Worm (Caenorhabditis elegans): Measurements from ENCODE around the gene clec-247.

clec-247 gene

ce11 chrV:18282597-18282996 lies at the start of gene clec-247:
clec-247 (plus strand) TSS chrV:18282897.
- TF ChIP-seq ref-1 (GFP tag; conservative IDR thresholded peaks at IDR 0.05) = no peak
- TF ChIP-seq klf-2 (GFP tag; conservative IDR thresholded peaks at IDR 0.05) = no peak
- no peak for TF ChIP-seq med-1 (GFP tag; optimal IDR thresholded peaks at IDR 0.05; ENCODE audit: insufficient read depth)
- TF ChIP-seq T22C8.4 (GFP tag; IDR thresholded peaks at IDR 0.05) = no peak
- TF ChIP-seq tab-1 (GFP tag; IDR thresholded peaks at IDR 0.05) = no peak
- no peak for TF ChIP-seq ztf-29 (GFP tag; IDR thresholded peaks at IDR 0.05)
- TF ChIP-seq cog-1 (tag; optimal IDR thresholded peaks at IDR 0.05) = no peak
- no peak for TF ChIP-seq flt-1 (GFP tag; IDR thresholded peaks at IDR 0.05)
- no peak for TF ChIP-seq ztf-23 (GFP tag; IDR thresholded peaks at IDR 0.05)

DNA sequence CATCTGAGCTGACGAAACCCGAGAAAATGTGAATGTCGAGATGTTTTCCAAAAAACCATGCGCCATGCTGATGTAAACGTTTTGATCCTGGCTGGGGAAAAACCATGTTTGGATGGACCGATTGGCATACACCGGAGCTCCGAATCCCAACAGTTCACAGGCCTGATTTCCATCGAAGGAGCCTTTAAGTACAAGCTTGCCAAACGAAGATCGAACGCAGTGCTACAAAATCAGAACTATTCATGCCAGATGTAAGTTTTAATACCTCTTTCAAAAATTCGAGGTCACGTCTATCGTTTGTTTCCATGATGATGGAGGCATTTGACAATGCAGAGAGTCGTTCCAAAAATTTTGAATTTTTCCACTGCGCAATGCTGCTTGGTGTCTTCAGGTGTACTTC lies 46.9 kb upstream of the clec-247 start:
- TF ChIP-seq med-1 (GFP tag; optimal IDR thresholded peaks at IDR 0.05; ENCODE audit: insufficient read depth) (no peak), klf-2 (GFP tag; conservative IDR thresholded peaks at IDR 0.05) (no peak), cog-1 (tag; optimal IDR thresholded peaks at IDR 0.05) (no peak)

- TF ChIP-seq ref-1 (GFP tag; conservative IDR thresholded peaks at IDR 0.05) (no peak), cog-1 (tag; optimal IDR thresholded peaks at IDR 0.05) (no peak), ztf-23 (GFP tag; IDR thresholded peaks at IDR 0.05) (no peak), tab-1 (GFP tag; IDR thresholded peaks at IDR 0.05) (no peak), klf-2 (GFP tag; conservative IDR thresholded peaks at IDR 0.05) (no peak), T22C8.4 (GFP tag; IDR thresholded peaks at IDR 0.05) (no peak), ztf-29 (GFP tag; IDR thresholded peaks at IDR 0.05) (no peak), flt-1 (GFP tag; IDR thresholded peaks at IDR 0.05) (no peak), med-1 (GFP tag; optimal IDR thresholded peaks at IDR 0.05; ENCODE audit: insufficient read depth) (no peak)
Observed at ce11 chrV:18236714-18237288, 45.9 kb upstream of the clec-247 start, which contains the start of gene R10E8.3. R10E8.3 (minus strand) TSS chrV:18236764.

DNA sequence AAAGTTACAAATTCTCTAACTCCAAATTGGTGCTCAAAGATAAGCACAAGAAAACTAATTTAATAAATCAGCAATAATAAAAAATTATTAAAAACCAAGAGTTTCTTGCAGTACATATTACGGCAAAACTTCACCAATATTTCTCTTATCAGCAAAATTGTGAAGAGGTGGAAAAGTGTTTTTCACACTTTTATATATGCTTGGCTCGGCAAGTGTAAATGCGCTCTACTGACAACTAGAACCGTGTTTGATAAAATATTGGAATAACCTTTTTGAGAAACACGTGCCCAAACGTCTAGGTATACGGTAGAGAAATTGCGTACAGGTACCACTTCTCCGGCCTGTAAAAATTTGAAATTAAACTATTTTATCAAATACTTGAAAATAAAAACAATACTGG lies 41.4 kb upstream of the clec-247 start, which contains the start of gene R10E8.8:
Gene R10E8.8 (minus strand): TSS at position 343 of the 400 bp plus-strand sequence.
- TF ChIP-seq ref-1 (GFP tag; conservative IDR thresholded peaks at IDR 0.05) = no peak
- TF ChIP-seq ztf-29 (GFP tag; IDR thresholded peaks at IDR 0.05) = no peak
- no peak for TF ChIP-seq tab-1 (GFP tag; IDR thresholded peaks at IDR 0.05)
- no peak for TF ChIP-seq cog-1 (tag; optimal IDR thresholded peaks at IDR 0.05)
- no peak for TF ChIP-seq flt-1 (GFP tag; IDR thresholded peaks at IDR 0.05)
- TF ChIP-seq ztf-23 (GFP tag; IDR thresholded peaks at IDR 0.05) = no peak
- no peak for TF ChIP-seq klf-2 (GFP tag; conservative IDR thresholded peaks at IDR 0.05)
- no peak for TF ChIP-seq T22C8.4 (GFP tag; IDR thresholded peaks at IDR 0.05)
- TF ChIP-seq med-1 (GFP tag; optimal IDR thresholded peaks at IDR 0.05; ENCODE audit: insufficient read depth) = no peak

ce11 chrV:18243227-18243626 lies 39.5 kb upstream of the clec-247 start:
- no peak for TF ChIP-seq ztf-23 (GFP tag; IDR thresholded peaks at IDR 0.05)
- TF ChIP-seq tab-1 (GFP tag; IDR thresholded peaks at IDR 0.05) = no peak
- no peak for TF ChIP-seq ztf-29 (GFP tag; IDR thresholded peaks at IDR 0.05)
- TF ChIP-seq T22C8.4 (GFP tag; IDR thresholded peaks at IDR 0.05) = no peak
- no peak for TF ChIP-seq med-1 (GFP tag; optimal IDR thresholded peaks at IDR 0.05; ENCODE audit: insufficient read depth)
- TF ChIP-seq ref-1 (GFP tag; conservative IDR thresholded peaks at IDR 0.05) = no peak
- no peak for TF ChIP-seq cog-1 (tag; optimal IDR thresholded peaks at IDR 0.05)
- no peak for TF ChIP-seq flt-1 (GFP tag; IDR thresholded peaks at IDR 0.05)
- TF ChIP-seq klf-2 (GFP tag; conservative IDR thresholded peaks at IDR 0.05) = no peak

- TF ChIP-seq flt-1 (GFP tag; IDR thresholded peaks at IDR 0.05) (no peak), klf-2 (GFP tag; conservative IDR thresholded peaks at IDR 0.05) (no peak), cog-1 (tag; optimal IDR thresholded peaks at IDR 0.05) (no peak), med-1 (GFP tag; optimal IDR thresholded peaks at IDR 0.05; ENCODE audit: insufficient read depth) (no peak), T22C8.4 (GFP tag; IDR thresholded peaks at IDR 0.05) (no peak), ref-1 (GFP tag; conservative IDR thresholded peaks at IDR 0.05) (no peak), ztf-23 (GFP tag; IDR thresholded peaks at IDR 0.05) (no peak), tab-1 (GFP tag; IDR thresholded peaks at IDR 0.05) (no peak), ztf-29 (GFP tag; IDR thresholded peaks at IDR 0.05) (no peak)
Observed at ce11 chrV:18244408-18244807, 38.3 kb upstream of the clec-247 start.

ce11 chrV:18246077-18246476 lies 36.6 kb upstream of the clec-247 start:
- no peak for TF ChIP-seq tab-1 (GFP tag; IDR thresholded peaks at IDR 0.05)
- TF ChIP-seq ztf-23 (GFP tag; IDR thresholded peaks at IDR 0.05) = no peak
- no peak for TF ChIP-seq ztf-29 (GFP tag; IDR thresholded peaks at IDR 0.05)
- no peak for TF ChIP-seq T22C8.4 (GFP tag; IDR thresholded peaks at IDR 0.05)
- TF ChIP-seq cog-1 (tag; optimal IDR thresholded peaks at IDR 0.05) = no peak

DNA sequence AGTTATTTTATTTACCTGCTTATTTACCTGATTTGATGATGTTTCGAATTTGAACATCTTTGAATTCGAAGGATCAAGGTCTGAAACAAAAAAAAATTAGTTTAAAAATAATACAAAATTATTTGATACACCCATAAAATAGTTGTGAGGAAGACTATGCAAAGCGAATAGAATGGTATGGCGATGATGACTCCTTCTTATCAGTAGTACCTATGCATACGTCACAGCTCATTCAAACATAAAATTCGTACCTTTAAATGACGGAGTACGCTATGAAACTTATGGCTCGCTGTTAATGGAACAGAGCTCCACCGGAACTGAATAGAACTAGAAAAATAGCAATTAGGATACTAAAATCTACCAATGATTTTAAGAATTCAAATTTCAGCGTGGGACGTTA lies 30.5 kb upstream of the clec-247 start, which contains the start of gene R10E8.1:
Gene R10E8.1 (minus strand): TSS at position 178 of the 400 bp plus-strand sequence.
- TF ChIP-seq tab-1 (GFP tag; IDR thresholded peaks at IDR 0.05) (no peak), ztf-29 (GFP tag; IDR thresholded peaks at IDR 0.05) (no peak), ref-1 (GFP tag; conservative IDR thresholded peaks at IDR 0.05) (no peak), T22C8.4 (GFP tag; IDR thresholded peaks at IDR 0.05) (no peak), flt-1 (GFP tag; IDR thresholded peaks at IDR 0.05) (no peak), cog-1 (tag; optimal IDR thresholded peaks at IDR 0.05) (no peak), med-1 (GFP tag; optimal IDR thresholded peaks at IDR 0.05; ENCODE audit: insufficient read depth) (no peak), klf-2 (GFP tag; conservative IDR thresholded peaks at IDR 0.05) (no peak), ztf-23 (GFP tag; IDR thresholded peaks at IDR 0.05) (no peak)

- TF ChIP-seq cog-1 (tag; optimal IDR thresholded peaks at IDR 0.05) = no peak
Observed at ce11 chrV:18253494-18253893, 29.2 kb upstream of the clec-247 start, which contains the start of gene R10E8.2. R10E8.2 (plus strand) TSS chrV:18253794.

DNA sequence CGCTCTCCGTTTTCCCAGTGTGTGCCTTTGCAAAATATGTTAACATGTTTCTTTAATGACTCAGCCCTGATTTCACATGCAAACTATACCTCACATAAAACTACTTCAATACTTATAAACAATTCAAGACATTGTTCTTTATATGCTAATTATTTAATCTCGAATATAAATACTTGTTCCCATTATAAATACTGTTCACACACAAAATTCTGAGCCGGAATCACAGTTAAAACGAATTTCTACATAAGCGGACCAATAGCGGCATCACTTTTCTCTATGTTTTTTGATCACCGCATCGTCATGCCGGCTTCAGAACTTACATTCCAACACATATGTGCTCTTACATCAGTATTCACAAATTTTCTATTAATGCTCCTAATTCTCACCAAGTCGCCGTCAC lies 28.2 kb upstream of the clec-247 start, which contains the start of gene R10E8.5:
Gene R10E8.5 (plus strand): TSS at position 301 of the 400 bp plus-strand sequence.
- TF ChIP-seq ref-1 (GFP tag; conservative IDR thresholded peaks at IDR 0.05) (no peak), T22C8.4 (GFP tag; IDR thresholded peaks at IDR 0.05) (no peak), flt-1 (GFP tag; IDR thresholded peaks at IDR 0.05) (no peak), ztf-29 (GFP tag; IDR thresholded peaks at IDR 0.05) (no peak), klf-2 (GFP tag; conservative IDR thresholded peaks at IDR 0.05) (no peak), med-1 (GFP tag; optimal IDR thresholded peaks at IDR 0.05; ENCODE audit: insufficient read depth) (no peak), cog-1 (tag; optimal IDR thresholded peaks at IDR 0.05) (no peak), tab-1 (GFP tag; IDR thresholded peaks at IDR 0.05) (no peak), ztf-23 (GFP tag; IDR thresholded peaks at IDR 0.05) (no peak)

All from whole organism, midembryonic.